Worm (Caenorhabditis elegans) whole organism, L4 larva: ENCODE data around the gene C04H4.1.

Experiments
- D1046.2 ChIP-seq: fragments of 200-800 bp; sonication (Bioruptor generic); IDR thresholded peaks from 2 replicates; pipeline ENCODE4 v1.3.6; 2022; ENCODE audit warnings: missing genetic modification characterization, missing compliant biosample characterization
- F26F4.8 ChIP-seq: fragments of 200-800 bp; sonication (Bioruptor generic); conservative IDR thresholded peaks from 2 replicates; pipeline ENCODE4 v1.3.6; 2022; ENCODE audit warnings: missing genetic modification characterization, missing compliant biosample characterization
- R02D3.7 ChIP-seq: fragments of 150-350 bp; sonication (generic microtip); optimal IDR thresholded peaks from 3 replicates; lab custom pipeline; 2014; ENCODE audit warnings: missing biosample characterization, missing genetic modification characterization
- Y48G9A.11 ChIP-seq: fragments of 200-800 bp; sonication (Bioruptor generic); IDR thresholded peaks from 2 replicates; pipeline ENCODE4 v1.3.6; 2022; ENCODE audit warnings: missing genetic modification reagents, missing genetic modification characterization, missing compliant biosample characterization
- aha-1 ChIP-seq: fragments of 150-350 bp; peaks from one replicate; lab custom pipeline; 2014; ENCODE audit warnings: missing biosample characterization, missing genetic modification characterization
- attf-4 ChIP-seq: sonication (generic microtip); optimal IDR thresholded peaks from 3 replicates; lab custom pipeline; 2017; ENCODE audit warnings: missing biosample characterization, missing genetic modification characterization
- ceh-44 ChIP-seq: fragments of 200-800 bp; sonication (Bioruptor generic); IDR thresholded peaks from 2 replicates; pipeline ENCODE4 v1.3.6; 2022; ENCODE audit warnings: missing genetic modification reagents, missing genetic modification characterization, missing compliant biosample characterization
- ceh-82 ChIP-seq: sonication (generic microtip); optimal IDR thresholded peaks from 2 replicates; lab custom pipeline; 2017; ENCODE audit warnings: missing biosample characterization, missing genetic modification characterization
- ces-1 ChIP-seq: fragments of 150-350 bp; sonication (generic microtip); optimal IDR thresholded peaks from 4 replicates; lab custom pipeline; 2014; ENCODE audit warnings: missing biosample characterization, missing genetic modification reagents, missing genetic modification characterization
- ctbp-1 ChIP-seq: fragments of 200-800 bp; sonication (Bioruptor generic); IDR thresholded peaks from 2 replicates; pipeline ENCODE4 v1.3.6; 2022; ENCODE audit warnings: missing genetic modification reagents, missing genetic modification characterization, missing compliant biosample characterization
- daf-16 ChIP-seq, 3 experiments: sonication (generic microtip); optimal IDR thresholded peaks; 2 replicates each; lab custom pipeline; 2016 to 2017; ENCODE audit warnings: missing genetic modification characterization in 3 of 3, missing genetic modification reagents in 3 of 3, mild to moderate bottlenecking in 2 of 3, missing compliant biosample characterization in 2 of 3, missing biosample characterization in 1 of 3, moderate library complexity in 1 of 3
- daf-8 ChIP-seq: fragments of 200-800 bp; sonication (Bioruptor generic); IDR thresholded peaks from 2 replicates; pipeline ENCODE4 v1.3.6; 2022; ENCODE audit warnings: missing genetic modification characterization, missing compliant biosample characterization
- dmd-8 ChIP-seq: fragments of 200-800 bp; sonication (Bioruptor generic); IDR thresholded peaks from 2 replicates; pipeline ENCODE4 v1.3.6; 2022; ENCODE audit warnings: missing genetic modification characterization, missing compliant biosample characterization
- egl-27 ChIP-seq: sonication (generic microtip); optimal IDR thresholded peaks from 3 replicates; lab custom pipeline; 2017; ENCODE audit warnings: missing biosample characterization, missing genetic modification reagents, missing genetic modification characterization
- fkh-10 ChIP-seq: fragments of 150-350 bp; optimal IDR thresholded peaks from 2 replicates; lab custom pipeline; 2014; ENCODE audit warnings: missing biosample characterization, missing genetic modification reagents, missing genetic modification characterization
- gei-8 ChIP-seq: fragments of 200-800 bp; sonication (Bioruptor generic); optimal IDR thresholded peaks from 2 replicates; lab custom pipeline; 2018; ENCODE audit warnings: mild to moderate bottlenecking, missing genetic modification characterization, missing compliant biosample characterization
- jun-1 ChIP-seq: fragments of 150-350 bp; optimal IDR thresholded peaks from 2 replicates; lab custom pipeline; 2014; ENCODE audit warnings: missing biosample characterization, missing genetic modification reagents, missing genetic modification characterization
- lim-7 ChIP-seq: fragments of 200-800 bp; sonication (Bioruptor generic); IDR thresholded peaks from 2 replicates; pipeline ENCODE4 v1.3.6; 2022; ENCODE audit warnings: missing genetic modification characterization, missing compliant biosample characterization
- lin-38 ChIP-seq: fragments of 200-800 bp; sonication (Bioruptor generic); IDR thresholded peaks from 2 replicates; pipeline ENCODE4 v1.3.6; 2022; ENCODE audit warnings: missing genetic modification reagents, missing genetic modification characterization, missing compliant biosample characterization
- madf-5 ChIP-seq, 2 experiments: fragments of 200-800 bp; sonication (Bioruptor generic); IDR thresholded peaks; 2 replicates each; pipeline ENCODE4 v1.3.6; 2022; ENCODE audit warnings: missing compliant biosample characterization in 2 of 2, missing genetic modification characterization in 2 of 2
- mes-2 ChIP-seq: sonication (generic microtip); optimal IDR thresholded peaks from 2 replicates; lab custom pipeline; 2016; ENCODE audit warnings: missing genotype, mild to moderate bottlenecking, missing genetic modification characterization, missing compliant biosample characterization; ENCODE audit not compliant: poor library complexity, severe bottlenecking
- mxl-3 ChIP-seq: fragments of 200-800 bp; sonication (Bioruptor generic); optimal IDR thresholded peaks from 2 replicates; lab custom pipeline; 2018; ENCODE audit warnings: mild to moderate bottlenecking, missing genetic modification characterization, missing compliant biosample characterization
- nhr-25 ChIP-seq: sonication (generic microtip); optimal IDR thresholded peaks from 2 replicates; lab custom pipeline; 2017; ENCODE audit warnings: missing genetic modification characterization, mild to moderate bottlenecking, missing compliant biosample characterization, antibody characterized with exemption, moderate library complexity, borderline replicate concordance; ENCODE audit not compliant: insufficient read depth
- nhr-48 ChIP-seq: sonication (generic microtip); optimal IDR thresholded peaks from 2 replicates; lab custom pipeline; 2016; ENCODE audit warnings: mild to moderate bottlenecking, missing genetic modification characterization, missing compliant biosample characterization
- php-3 ChIP-seq: fragments of 200-800 bp; sonication (Bioruptor generic); IDR thresholded peaks from 2 replicates; pipeline ENCODE4 v1.3.6; 2022; ENCODE audit warnings: missing genetic modification reagents, missing genetic modification characterization, missing compliant biosample characterization
- pqm-1 ChIP-seq: sonication (generic microtip); optimal IDR thresholded peaks from 2 replicates; lab custom pipeline; 2017; ENCODE audit warnings: missing biosample characterization, missing genetic modification characterization
- saeg-2 ChIP-seq: fragments of 200-800 bp; sonication (Bioruptor generic); IDR thresholded peaks from 2 replicates; pipeline ENCODE4 v1.3.6; 2022; ENCODE audit warnings: missing genetic modification reagents, missing genetic modification characterization, missing compliant biosample characterization
- snpc-1.2 ChIP-seq: fragments of 200-800 bp; sonication (Bioruptor generic); IDR thresholded peaks from 2 replicates; pipeline ENCODE4 v1.3.6; 2022; ENCODE audit warnings: missing genetic modification reagents, missing genetic modification characterization, missing compliant biosample characterization
- spr-3 ChIP-seq: fragments of 200-800 bp; sonication (Bioruptor generic); optimal IDR thresholded peaks from 2 replicates; lab custom pipeline; 2018; ENCODE audit warnings: mild to moderate bottlenecking, missing genetic modification characterization, missing compliant biosample characterization
- unc-130 ChIP-seq: sonication (generic microtip); optimal IDR thresholded peaks from 2 replicates; lab custom pipeline; 2016; ENCODE audit warnings: missing genetic modification reagents, missing genetic modification characterization, missing compliant biosample characterization
- unc-62 ChIP-seq, 3 experiments: fragments of 150-350 bp in 1 of 3; sonication (generic microtip); optimal IDR thresholded peaks in 2 of 3; peaks in 1 of 3; 1 replicate in 1 of 3; 2 replicates in 2 of 3; lab custom pipeline; 2014 to 2017; ENCODE audit warnings: missing biosample characterization in 3 of 3, missing genetic modification characterization in 3 of 3, missing genetic modification reagents in 3 of 3, missing genotype in 1 of 3
- zip-11 ChIP-seq: fragments of 200-800 bp; sonication (Bioruptor generic); IDR thresholded peaks from 2 replicates; pipeline ENCODE4 v1.3.6; 2022; ENCODE audit warnings: missing genetic modification characterization, missing compliant biosample characterization

The C04H4.1 gene

ce11 chrII:7958544-7958943 is at the start of gene C04H4.1:
Gene C04H4.1, plus strand, starts transcription at chrII:7958844.
- no peak for TF ChIP-seq ceh-44 (GFP tag; lab: Robert Waterston, UW)
- no peak for TF ChIP-seq daf-16 (GFP tag; optimal IDR thresholded peaks at IDR 0.05; lab: Kevin White, UChicago)
- no peak for TF ChIP-seq daf-16 (tag; optimal IDR thresholded peaks at IDR 0.05; lab: Kevin White, UChicago)
- no peak for TF ChIP-seq dmd-8
- TF ChIP-seq mes-2, result no peak
- no peak for TF ChIP-seq attf-4 (tag; lab: Kevin White, UChicago)

ce11 chrII:7911015-7911414 is 47.6 kb upstream of the C04H4.1 start, which contains the start of gene ZK675.4:
Gene ZK675.4, plus strand, starts transcription at chrII:7911315.
- TF ChIP-seq pqm-1 (tag; lab: Kevin White, UChicago), result no peak
- TF ChIP-seq aha-1, result peak; percentile 38
- no peak for TF ChIP-seq unc-130 (GFP tag; lab: Kevin White, UChicago)
- TF ChIP-seq, all 104 proteins: peak for 1

- TF ChIP-seq php-3 (GFP tag; lab: Robert Waterston, UW) (no peak), nhr-25 (tag; lab: Kevin White, UChicago) (no peak), ctbp-1 (GFP tag; lab: Robert Waterston, UW) (no peak), egl-27 (no peak), D1046.2 (GFP tag; lab: Robert Waterston, UW) (no peak), zip-11 (GFP tag; lab: Robert Waterston, UW) (no peak), jun-1 (tag; lab: Kevin White, UChicago) (no peak), spr-3 (no peak), lim-7 (no peak), F26F4.8 (no peak), mxl-3 (no peak), nhr-48 (tag; lab: Kevin White, UChicago) (no peak), fkh-10 (GFP tag; lab: Kevin White, UChicago) (peak; percentile 80), ces-1 (GFP tag; lab: Kevin White, UChicago) (peak; percentile 36)
- TF ChIP-seq, all 104 proteins: peak for 2
Measured at ce11 chrII:7920178-7920577, 38.5 kb upstream of the C04H4.1 start.

ce11 chrII:7921155-7921554 is 37.5 kb upstream of the C04H4.1 start:
- peak; percentile 72 for TF ChIP-seq ces-1 (GFP tag; lab: Kevin White, UChicago)
- TF ChIP-seq unc-62 (GFP tag; optimal IDR thresholded peaks at IDR 0.05 in 1 of 2; lab: Kevin White, UChicago), result peak in 1 of 2 experiments; percentile 97
- no peak for TF ChIP-seq unc-62 (tag; optimal IDR thresholded peaks at IDR 0.05; lab: Kevin White, UChicago)
- TF ChIP-seq fkh-10 (GFP tag; lab: Kevin White, UChicago), result peak; percentile 70
- no peak for TF ChIP-seq saeg-2 (GFP tag; lab: Robert Waterston, UW)
- no peak for TF ChIP-seq Y48G9A.11 (GFP tag; lab: Robert Waterston, UW)
- TF ChIP-seq ctbp-1 (GFP tag; lab: Robert Waterston, UW), result 0 out of 2 replicates have a peak, but pooled peaks have one; percentile 52
- TF ChIP-seq, all 104 proteins: peak for 4

- TF ChIP-seq R02D3.7 (tag; lab: Kevin White, UChicago) (no peak), madf-5 (GFP tag; IDR thresholded peaks at IDR 0.05; lab: Robert Waterston, UW) (no peak), snpc-1.2 (GFP tag; lab: Robert Waterston, UW) (no peak), daf-8 (GFP tag; lab: Robert Waterston, UW) (no peak), ceh-82 (tag; lab: Kevin White, UChicago) (no peak), spr-3 (no peak), ces-1 (GFP tag; lab: Kevin White, UChicago) (no peak), gei-8 (GFP tag; lab: Kevin White, UChicago) (no peak), daf-16 (GFP tag; optimal IDR thresholded peaks at IDR 0.05; lab: Kevin White, UChicago) (no peak), daf-16 (tag; optimal IDR thresholded peaks at IDR 0.05; lab: Kevin White, UChicago) (no peak), lin-38 (GFP tag; lab: Robert Waterston, UW) (no peak)
Measured at ce11 chrII:7928600-7928999, 30.0 kb upstream of the C04H4.1 start, which contains the start of gene spv-1. Gene spv-1, minus strand, starts transcription at chrII:7928700.
